Fruit fly (Drosophila melanogaster) whole organism, embryonic: Measurements from ENCODE around the gene CG9302.

Experiments
- Atf3 ChIP-seq: fragments of 200-800 bp; sonication (Bioruptor generic); optimal IDR thresholded peaks from 3 replicates; lab custom pipeline; 2016; ENCODE audit warnings: missing biosample characterization, missing genetic modification characterization
- CG10274 ChIP-seq: fragments of 200-800 bp; sonication (Bioruptor generic); optimal IDR thresholded peaks from 3 replicates; lab custom pipeline; 2017; ENCODE audit warnings: missing biosample characterization, mild to moderate bottlenecking, missing genetic modification characterization
- CG12659 ChIP-seq: fragments of 200-800 bp; sonication (Bioruptor generic); optimal IDR thresholded peaks from 3 replicates; lab custom pipeline; 2017; ENCODE audit warnings: mild to moderate bottlenecking, missing biosample characterization, missing genetic modification reagents, missing genetic modification characterization
- CG12769 ChIP-seq: fragments of 200-800 bp; sonication (Bioruptor generic); optimal IDR thresholded peaks from 2 replicates; lab custom pipeline; 2019; ENCODE audit warnings: missing biosample characterization, mild to moderate bottlenecking, missing genetic modification characterization, moderate library complexity
- CG12942 ChIP-seq: fragments of 200-800 bp; sonication (Bioruptor generic); optimal IDR thresholded peaks from 3 replicates; lab custom pipeline; 2016; ENCODE audit warnings: missing biosample characterization, missing genetic modification characterization
- CG13287 ChIP-seq: fragments of 200-800 bp; sonication (Bioruptor generic); IDR thresholded peaks from 2 replicates; pipeline ENCODE4 v1.3.6; 2022; ENCODE audit warnings: missing biosample characterization, missing genetic modification characterization; ENCODE audit not compliant: partially characterized antibody
- CG13296 ChIP-seq: fragments of 200-800 bp; sonication (Bioruptor generic); optimal IDR thresholded peaks from 3 replicates; lab custom pipeline; 2018; ENCODE audit warnings: missing biosample characterization, mild to moderate bottlenecking, missing genetic modification characterization
- CG14965 ChIP-seq: fragments of 200-800 bp; sonication (Bioruptor generic); optimal IDR thresholded peaks from 2 replicates; lab custom pipeline; 2016; ENCODE audit warnings: missing biosample characterization, missing genetic modification characterization, borderline replicate concordance
- CG17912 ChIP-seq: fragments of 200-800 bp; sonication (Bioruptor generic); optimal IDR thresholded peaks from 2 replicates; lab custom pipeline; 2018; ENCODE audit warnings: missing biosample characterization, mild to moderate bottlenecking, missing genetic modification characterization
- CG2120 ChIP-seq: fragments of 200-800 bp; sonication (Bioruptor generic); optimal IDR thresholded peaks from 3 replicates; lab custom pipeline; 2016; ENCODE audit warnings: missing biosample characterization, missing genetic modification characterization
- CG31365 ChIP-seq: fragments of 200-800 bp; sonication (Bioruptor generic); optimal IDR thresholded peaks from 2 replicates; lab custom pipeline; 2018; ENCODE audit warnings: missing biosample characterization, mild to moderate bottlenecking, missing genetic modification characterization
- CG33213 ChIP-seq: fragments of 200-800 bp; sonication (Bioruptor generic); optimal IDR thresholded peaks from 3 replicates; lab custom pipeline; 2016; ENCODE audit warnings: missing biosample characterization, missing genetic modification characterization
- CG4360 ChIP-seq: fragments of 200-800 bp; sonication (Bioruptor generic); IDR thresholded peaks from 2 replicates; pipeline ENCODE4 v1.3.6; 2022; ENCODE audit warnings: missing biosample characterization, missing genetic modification characterization
- CG6765 ChIP-seq: fragments of 200-800 bp; sonication (Bioruptor generic); optimal IDR thresholded peaks from 3 replicates; lab custom pipeline; 2017; ENCODE audit warnings: missing biosample characterization, mild to moderate bottlenecking, missing genetic modification characterization
- CG6813 ChIP-seq: fragments of 200-800 bp; sonication (Bioruptor generic); optimal IDR thresholded peaks from 2 replicates; lab custom pipeline; 2017; ENCODE audit warnings: missing biosample characterization, missing genetic modification characterization, mild to moderate bottlenecking, moderate library complexity, missing genetic modification reagents
- CG7372 ChIP-seq: fragments of 200-800 bp; sonication (Bioruptor generic); IDR thresholded peaks from 2 replicates; pipeline ENCODE4 v1.3.6; 2022; ENCODE audit warnings: missing biosample characterization, missing genetic modification characterization
- CG8290 ChIP-seq, 3 experiments: fragments of 200-800 bp; sonication (Bioruptor generic); optimal IDR thresholded peaks; 2 replicates each; lab custom pipeline; 2016 to 2019; ENCODE audit warnings: missing biosample characterization in 3 of 3, missing genetic modification characterization in 3 of 3, mild to moderate bottlenecking in 2 of 3, moderate library complexity in 1 of 3
- CG9437 ChIP-seq: fragments of 200-800 bp; sonication (Bioruptor generic); optimal IDR thresholded peaks from 2 replicates; lab custom pipeline; 2018; ENCODE audit warnings: missing biosample characterization, mild to moderate bottlenecking, missing genetic modification characterization
- CrebB ChIP-seq: fragments of 200-800 bp; sonication (Bioruptor generic); optimal IDR thresholded peaks from 3 replicates; lab custom pipeline; 2018; ENCODE audit warnings: missing biosample characterization, mild to moderate bottlenecking, missing genetic modification characterization
- Dll ChIP-seq: fragments of 200-800 bp; sonication (Bioruptor generic); IDR thresholded peaks from 4 replicates; pipeline ENCODE4 v1.3.6; 2022; ENCODE audit warnings: missing biosample characterization, missing genetic modification characterization; ENCODE audit not compliant: partially characterized antibody
- Fer1 ChIP-seq: fragments of 200-800 bp; sonication (Bioruptor generic); optimal IDR thresholded peaks from 2 replicates; lab custom pipeline; 2017; ENCODE audit warnings: missing biosample characterization, mild to moderate bottlenecking, missing genetic modification characterization
- Gsc ChIP-seq: fragments of 200-800 bp; sonication (Bioruptor generic); IDR thresholded peaks from 2 replicates; pipeline ENCODE4 v1.3.6; 2022; ENCODE audit warnings: missing biosample characterization, missing genetic modification characterization
- HLH3B ChIP-seq: fragments of 200-800 bp; sonication (Bioruptor generic); IDR thresholded peaks from 2 replicates; pipeline ENCODE4 v1.3.6; 2022; ENCODE audit warnings: missing biosample characterization, missing genetic modification characterization
- HLHmδ ChIP-seq: fragments of 200-800 bp; sonication (Bioruptor generic); optimal IDR thresholded peaks from 2 replicates; lab custom pipeline; 2018; ENCODE audit warnings: missing biosample characterization, mild to moderate bottlenecking, missing genetic modification characterization, moderate library complexity
- HmgZ ChIP-seq: fragments of 200-800 bp; sonication (Bioruptor generic); optimal IDR thresholded peaks from 2 replicates; lab custom pipeline; 2018; ENCODE audit warnings: missing biosample characterization, mild to moderate bottlenecking, missing genetic modification characterization
- NC2β ChIP-seq: fragments of 200-800 bp; sonication (Bioruptor generic); optimal IDR thresholded peaks from 2 replicates; lab custom pipeline; 2016; ENCODE audit warnings: missing biosample characterization, missing genetic modification characterization
- Nf-YB ChIP-seq: fragments of 200-800 bp; sonication (Bioruptor generic); optimal IDR thresholded peaks from 3 replicates; lab custom pipeline; 2019; ENCODE audit warnings: missing biosample characterization, mild to moderate bottlenecking, missing genetic modification characterization, moderate library complexity
- Oli ChIP-seq: fragments of 200-800 bp; sonication (Bioruptor generic); optimal IDR thresholded peaks from 2 replicates; lab custom pipeline; 2018; ENCODE audit warnings: missing biosample characterization, mild to moderate bottlenecking, missing genetic modification characterization, moderate library complexity
- Optix ChIP-seq: fragments of 200-800 bp; sonication (Bioruptor generic); IDR thresholded peaks from 3 replicates; pipeline ENCODE4 v1.3.6; 2022; ENCODE audit warnings: missing biosample characterization, missing genetic modification characterization
- Rfx ChIP-seq: fragments of 200-800 bp; sonication (Bioruptor generic); IDR thresholded peaks from 2 replicates; pipeline ENCODE4 v1.3.6; 2022; ENCODE audit warnings: missing biosample characterization, missing genetic modification characterization
- Rx ChIP-seq: fragments of 200-800 bp; sonication (Bioruptor generic); IDR thresholded peaks from 2 replicates; pipeline ENCODE4 v1.3.6; 2022; ENCODE audit warnings: missing biosample characterization, missing genetic modification characterization
- Six4 ChIP-seq: fragments of 200-800 bp; sonication (Bioruptor generic); optimal IDR thresholded peaks from 2 replicates; lab custom pipeline; 2016; ENCODE audit warnings: missing biosample characterization, missing genetic modification characterization
- Trl ChIP-seq, 3 experiments: fragments of >200 bp in 2 of 3; fragments of 200-800 bp in 1 of 3; sonication (Bioruptor generic) in 1 of 3; optimal IDR thresholded peaks; 2 replicates in 1 of 3; 3 replicates in 2 of 3; lab custom pipeline; 2016 to 2017; ENCODE audit warnings: missing biosample characterization in 1 of 3, missing genetic modification characterization in 1 of 3
- Vsx1 ChIP-seq: fragments of 200-800 bp; sonication (Bioruptor generic); optimal IDR thresholded peaks from 2 replicates; lab custom pipeline; 2017; ENCODE audit warnings: missing biosample characterization, mild to moderate bottlenecking, missing genetic modification characterization, missing genetic modification reagents
- Xbp1 ChIP-seq: fragments of 200-800 bp; sonication (Bioruptor generic); optimal IDR thresholded peaks from 3 replicates; lab custom pipeline; 2016; ENCODE audit warnings: missing biosample characterization, mild to moderate bottlenecking, missing genetic modification characterization
- bab2 ChIP-seq: fragments of 200-800 bp; sonication (Bioruptor generic); optimal IDR thresholded peaks from 2 replicates; lab custom pipeline; 2016; ENCODE audit warnings: missing biosample characterization, missing genetic modification characterization
- chinmo ChIP-seq: fragments of 200-800 bp; sonication (Bioruptor generic); IDR thresholded peaks from 4 replicates; pipeline ENCODE4 v1.3.6; 2022; ENCODE audit warnings: missing biosample characterization, missing genetic modification characterization; ENCODE audit not compliant: partially characterized antibody
- crp ChIP-seq, 2 experiments: fragments of 200-800 bp; sonication (Bioruptor generic); optimal IDR thresholded peaks; 2 replicates in 1 of 2; 3 replicates in 1 of 2; lab custom pipeline; 2017; ENCODE audit warnings: missing biosample characterization in 2 of 2, missing genetic modification characterization in 2 of 2, mild to moderate bottlenecking in 1 of 2, moderate library complexity in 1 of 2
- ftz-f1 ChIP-seq: fragments of 200-800 bp; sonication (Bioruptor generic); optimal IDR thresholded peaks from 2 replicates; lab custom pipeline; 2016; ENCODE audit warnings: missing biosample characterization, missing genetic modification characterization
- gce ChIP-seq: fragments of 200-800 bp; sonication (Bioruptor generic); IDR thresholded peaks from 3 replicates; pipeline ENCODE4 v1.3.6; 2022; ENCODE audit warnings: missing biosample characterization, missing genetic modification characterization
- gcm2 ChIP-seq: fragments of 200-800 bp; sonication (Bioruptor generic); optimal IDR thresholded peaks from 2 replicates; lab custom pipeline; 2016; ENCODE audit warnings: missing biosample characterization, missing genetic modification characterization
- h ChIP-seq: fragments of >200 bp; optimal IDR thresholded peaks from 2 replicates; lab custom pipeline; 2017
- hb ChIP-seq: fragments of 200-800 bp; sonication (Bioruptor generic); IDR thresholded peaks from 3 replicates; pipeline ENCODE4 v1.3.6; 2022; ENCODE audit warnings: missing biosample characterization, missing genetic modification characterization; ENCODE audit not compliant: partially characterized antibody
- ind ChIP-seq: fragments of 200-800 bp; sonication (Bioruptor generic); optimal IDR thresholded peaks from 3 replicates; lab custom pipeline; 2016; ENCODE audit warnings: missing biosample characterization, missing genetic modification characterization
- ranshi ChIP-seq: fragments of 200-800 bp; sonication (Bioruptor generic); IDR thresholded peaks from 2 replicates; pipeline ENCODE4 v1.3.6; 2022; ENCODE audit warnings: missing biosample characterization, missing genetic modification characterization
- seq ChIP-seq: fragments of 200-800 bp; sonication (Bioruptor generic); IDR thresholded peaks from 2 replicates; pipeline ENCODE4 v1.3.6; 2022; ENCODE audit warnings: missing biosample characterization, missing genetic modification characterization
- sr ChIP-seq: fragments of 200-800 bp; sonication (Bioruptor generic); IDR thresholded peaks from 3 replicates; pipeline ENCODE4 v1.3.6; 2022; ENCODE audit warnings: missing biosample characterization, missing genetic modification characterization
- ssp ChIP-seq: fragments of 200-800 bp; sonication (Bioruptor generic); IDR thresholded peaks from 2 replicates; pipeline ENCODE4 v1.3.6; 2022; ENCODE audit warnings: missing biosample characterization, missing genetic modification characterization
- trh ChIP-seq: fragments of 200-800 bp; sonication (Bioruptor generic); optimal IDR thresholded peaks from 2 replicates; lab custom pipeline; 2016; ENCODE audit warnings: missing biosample characterization, missing genetic modification characterization
- unc-4 ChIP-seq: fragments of 200-800 bp; sonication (Bioruptor generic); IDR thresholded peaks from 2 replicates; pipeline ENCODE4 v1.3.6; 2022; ENCODE audit warnings: missing biosample characterization, missing genetic modification characterization; ENCODE audit not compliant: partially characterized antibody
- unpg ChIP-seq: fragments of 200-800 bp; sonication (Bioruptor generic); optimal IDR thresholded peaks from 3 replicates; lab custom pipeline; 2018; ENCODE audit warnings: missing biosample characterization, mild to moderate bottlenecking, missing genetic modification characterization, moderate library complexity

CG9302 gene

DNA sequence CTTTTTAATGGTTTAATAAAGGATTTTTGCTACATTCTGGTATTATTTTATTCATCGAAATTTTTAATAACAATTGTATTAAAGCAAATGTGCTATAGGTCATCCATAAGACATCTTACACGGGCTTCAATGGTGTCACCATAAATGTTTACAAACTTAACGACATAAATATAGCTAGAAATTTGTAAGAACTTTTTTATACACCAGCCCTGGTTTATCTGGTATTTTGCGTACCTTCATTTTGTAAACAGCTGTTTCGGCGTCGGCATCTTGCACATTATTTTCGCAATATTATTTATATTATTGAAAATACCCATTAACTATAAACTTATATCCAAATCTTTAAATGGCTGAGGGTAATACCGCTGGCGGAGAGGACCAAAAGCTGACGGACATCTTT, 11.0 kb downstream of the CG9302 start, which contains the start of gene Tap42 (continued):
- TF ChIP-seq CG10274 (GFP tag; lab: Kevin White, UChicago) (no peak), CG12942 (GFP tag; lab: Kevin White, UChicago) (no peak), unpg (GFP tag; lab: Kevin White, UChicago) (no peak), unc-4 (GFP tag; lab: Robert Waterston, UW) (no peak), Rx (GFP tag; lab: Robert Waterston, UW) (no peak), CG13296 (GFP tag; lab: Kevin White, UChicago) (peak; percentile 33), ftz-f1 (no peak), trh (GFP tag; lab: Kevin White, UChicago) (no peak), chinmo (no peak), CG12769 (tag; lab: Kevin White, UChicago) (no peak), Six4 (no peak), CG14965 (GFP tag; lab: Kevin White, UChicago) (no peak), ranshi (GFP tag; lab: Robert Waterston, UW) (no peak), CG8290 (GFP tag; optimal IDR thresholded peaks at IDR 0.05; lab: Kevin White, UChicago) (no peak), CG8290 (tag; optimal IDR thresholded peaks at IDR 0.05; lab: Kevin White, UChicago) (no peak), Gsc (GFP tag; lab: Robert Waterston, UW) (no peak), seq (no peak), NC2β (no peak), CG7372 (GFP tag; lab: Robert Waterston, UW) (no peak), Nf-YB (no peak), Optix (GFP tag; lab: Robert Waterston, UW) (no peak), CG33213 (GFP tag; lab: Kevin White, UChicago) (no peak), CG4360 (GFP tag; lab: Robert Waterston, UW) (no peak), Rfx (GFP tag; lab: Robert Waterston, UW) (peak; percentile 61), CG6813 (GFP tag; lab: Kevin White, UChicago) (no peak), gcm2 (GFP tag; lab: Kevin White, UChicago) (no peak), CG13287 (peak; percentile 24; the same call in 1 of the 2 replicates), HmgZ (tag; lab: Kevin White, UChicago) (peak; percentile 25), CrebB (tag; lab: Kevin White, UChicago) (no peak), CG6765 (GFP tag; lab: Kevin White, UChicago) (no peak), Xbp1 (GFP tag; lab: Kevin White, UChicago) (peak; percentile 28), Atf3 (GFP tag; lab: Kevin White, UChicago) (no peak), ssp (no peak), ind (GFP tag; lab: Kevin White, UChicago) (no peak), Fer1 (GFP tag; lab: Kevin White, UChicago) (peak; percentile 52), CG9437 (GFP tag; lab: Kevin White, UChicago) (no peak), Oli (tag; lab: Kevin White, UChicago) (no peak), CG31365 (tag; lab: Kevin White, UChicago) (no peak), sr (GFP tag; lab: Robert Waterston, UW) (no peak), crp (GFP tag; optimal IDR thresholded peaks at IDR 0.05; lab: Kevin White, UChicago) (peak; percentile 27 to 90), Vsx1 (GFP tag; lab: Kevin White, UChicago) (no peak), Dll (GFP tag; lab: Robert Waterston, UW) (no peak), CG2120 (GFP tag; lab: Kevin White, UChicago) (peak; percentile 62), CG12659 (GFP tag; lab: Kevin White, UChicago) (peak; percentile 53), bab2 (GFP tag; lab: Kevin White, UChicago) (no peak), hb (GFP tag; lab: Robert Waterston, UW) (no peak), h (lab: Kevin White, UChicago) (no peak), HLHmδ (GFP tag; lab: Kevin White, UChicago) (no peak), HLH3B (GFP tag; lab: Robert Waterston, UW) (no peak), gce (GFP tag; lab: Robert Waterston, UW) (no peak), CG17912 (no peak), Trl (optimal IDR thresholded peaks at IDR 0.05; lab: Kevin White, UChicago) (no peak), Trl (GFP tag; optimal IDR thresholded peaks at IDR 0.05; lab: Kevin White, UChicago) (no peak)
